Worm (Caenorhabditis elegans): ENCODE data around the gene T03G6.3.

T03G6.3 gene

ce11 chrX:2591586-2592000 is 23.9 kb downstream of the T03G6.3 start (continued):
- TF ChIP-seq cey-2 (tag; optimal IDR thresholded peaks at IDR 0.05; ENCODE audit: borderline replicate concordance, insufficient read depth) (no peak), T26A8.4 (GFP tag; IDR thresholded peaks at IDR 0.05) (0 out of 2 replicates have a peak, but pooled peaks have one; percentile 49), nhr-111 (GFP tag; optimal IDR thresholded peaks at IDR 0.05) (no peak), fos-1 (tag; optimal IDR thresholded peaks at IDR 0.05) (no peak), F37D6.2 (tag; optimal IDR thresholded peaks at IDR 0.05) (no peak), T20F7.1 (GFP tag; optimal IDR thresholded peaks at IDR 0.05) (no peak), F10B5.3 (tag; optimal IDR thresholded peaks at IDR 0.05) (no peak), zip-2 (tag; optimal IDR thresholded peaks at IDR 0.05) (no peak), vab-7 (GFP tag; IDR thresholded peaks at IDR 0.05) (no peak), duxl-1 (tag; optimal IDR thresholded peaks at IDR 0.05; ENCODE audit: poor library complexity) (no peak), ceh-44 (GFP tag; IDR thresholded peaks at IDR 0.05) (no peak), ceh-82 (tag; optimal IDR thresholded peaks at IDR 0.05) (no peak), daf-16 (GFP tag; optimal IDR thresholded peaks at IDR 0.05) (no peak), daf-16 (tag; optimal IDR thresholded peaks at IDR 0.05) (peak; percentile 48), egl-43 (GFP tag; IDR thresholded peaks at IDR 0.05) (no peak), mxl-2 (GFP tag; conservative IDR thresholded peaks at IDR 0.05) (0 out of 2 replicates have a peak, but pooled peaks have one; percentile 35), unc-62 (GFP tag; optimal IDR thresholded peaks at IDR 0.05 in 1 of 2) (no peak), unc-62 (tag; optimal IDR thresholded peaks at IDR 0.05) (no peak), dmd-9 (GFP tag; IDR thresholded peaks at IDR 0.05) (no peak), F44E2.7 (GFP tag; IDR thresholded peaks at IDR 0.05) (no peak), madf-5 (GFP tag; IDR thresholded peaks at IDR 0.05) (0 out of 4 replicates have a peak, but pooled peaks of 1 of the 2 experiments have one; percentile 26), nhr-76 (tag; optimal IDR thresholded peaks at IDR 0.05) (no peak), skn-1 (tag; optimal IDR thresholded peaks at IDR 0.05) (no peak), ZK337.2 (GFP tag; IDR thresholded peaks at IDR 0.05) (no peak), gei-8 (GFP tag; optimal IDR thresholded peaks at IDR 0.05) (peak; percentile 10), dmd-6 (GFP tag; IDR thresholded peaks at IDR 0.05) (peak; percentile 36), ztf-7 (tag; optimal IDR thresholded peaks at IDR 0.05) (no peak), mdl-1 (tag; optimal IDR thresholded peaks at IDR 0.05) (peak in 1 of 2 experiments; percentile 37), zag-1 (tag; optimal IDR thresholded peaks at IDR 0.05) (no peak)

- peak; percentile 64 for TF ChIP-seq hlh-30 (tag; optimal IDR thresholded peaks at IDR 0.05; ENCODE audit: insufficient read depth)
- no peak for TF ChIP-seq nhr-102 (tag; optimal IDR thresholded peaks at IDR 0.05)
- TF ChIP-seq lin-29 (GFP tag; IDR thresholded peaks at IDR 0.05), result no peak
- TF ChIP-seq T26A8.4 (GFP tag; IDR thresholded peaks at IDR 0.05), result no peak
- peak; percentile 79 for TF ChIP-seq nhr-48 (tag; optimal IDR thresholded peaks at IDR 0.05)
- TF ChIP-seq lin-15B (tag; optimal IDR thresholded peaks at IDR 0.05), result no peak
- TF ChIP-seq lir-3 (tag; optimal IDR thresholded peaks at IDR 0.05), result no peak
- TF ChIP-seq ztf-7 (tag; optimal IDR thresholded peaks at IDR 0.05), result no peak
- peak in 1 of 2 experiments; percentile 60 for TF ChIP-seq mdl-1 (tag; optimal IDR thresholded peaks at IDR 0.05)
- no peak for TF ChIP-seq Y5F2A.4 (GFP tag; optimal IDR thresholded peaks at IDR 0.05)
- no peak for TF ChIP-seq fos-1 (tag; optimal IDR thresholded peaks at IDR 0.05)
- no peak for TF ChIP-seq cey-2 (tag; optimal IDR thresholded peaks at IDR 0.05; ENCODE audit: borderline replicate concordance, insufficient read depth)
- no peak for TF ChIP-seq ama-1 (optimal IDR thresholded peaks at IDR 0.05)
- TF ChIP-seq ces-1 (GFP tag; optimal IDR thresholded peaks at IDR 0.05), result no peak
- TF ChIP-seq aha-1 (tag), result peak; percentile 71
- no peak for TF ChIP-seq vab-7 (GFP tag; IDR thresholded peaks at IDR 0.05)
- no peak for TF ChIP-seq lsy-2 (tag; optimal IDR thresholded peaks at IDR 0.05)
- no peak for TF ChIP-seq skn-1 (tag; optimal IDR thresholded peaks at IDR 0.05)
- no peak for TF ChIP-seq pha-4 (GFP tag; IDR thresholded peaks at IDR 0.05)
- no peak for TF ChIP-seq pha-4 (tag; optimal IDR thresholded peaks at IDR 0.05)
- TF ChIP-seq nhr-10 (tag; optimal IDR thresholded peaks at IDR 0.05), result no peak
- TF ChIP-seq rbr-2 (tag; optimal IDR thresholded peaks at IDR 0.05), result no peak
- no peak for TF ChIP-seq zfp-3 (GFP tag; conservative IDR thresholded peaks at IDR 0.05)
- TF ChIP-seq R02D3.7 (tag; optimal IDR thresholded peaks at IDR 0.05), result no peak
- TF ChIP-seq daf-12 (tag; optimal IDR thresholded peaks at IDR 0.05), result no peak
- TF ChIP-seq lin-1 (GFP tag; IDR thresholded peaks at IDR 0.05), result no peak
- no peak for TF ChIP-seq hmg-1.1 (GFP tag; IDR thresholded peaks at IDR 0.05)
- TF ChIP-seq php-3 (GFP tag; IDR thresholded peaks at IDR 0.05), result no peak
- peak; percentile 71; the same call in 1 of the 2 replicates for TF ChIP-seq tra-1 (GFP tag; IDR thresholded peaks at IDR 0.05)
- TF ChIP-seq F44E2.7 (GFP tag; IDR thresholded peaks at IDR 0.05), result no peak
- no peak for TF ChIP-seq fkh-10 (GFP tag; optimal IDR thresholded peaks at IDR 0.05)
These were observed 24.7 kb downstream of the T03G6.3 start for ce11 chrX:2590777-2591176.

Data from whole organism, L4 larva.